Worm (Caenorhabditis elegans): ENCODE measurements around the gene toe-1.

Gene toe-1

DNA sequence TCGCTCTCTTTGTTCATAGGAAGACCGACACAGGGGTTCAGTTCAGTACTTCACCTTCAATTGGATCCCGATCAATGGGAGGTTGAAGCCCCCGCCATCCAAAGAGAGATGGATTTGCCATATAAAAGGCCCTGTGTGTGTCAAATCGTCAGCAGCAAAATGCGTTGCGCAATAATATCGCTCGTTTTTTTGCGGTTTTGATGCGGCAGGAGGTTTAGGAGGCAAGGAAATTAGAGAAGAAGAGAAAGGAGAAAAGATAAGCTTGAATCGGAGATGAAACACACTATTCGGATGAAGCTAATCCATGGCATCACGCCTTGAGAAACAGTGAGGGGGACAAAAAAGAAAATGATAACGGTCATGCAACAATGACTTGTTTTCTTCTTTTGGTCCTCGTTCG is 30.5 kb upstream of the toe-1 start:
- no peak for TF ChIP-seq rpc-1 (optimal IDR thresholded peaks at IDR 0.05)
- no peak for TF ChIP-seq rpc-1 (tag; optimal IDR thresholded peaks at IDR 0.05)
- no peak for TF ChIP-seq lin-26 (GFP tag; IDR thresholded peaks at IDR 0.05)
- TF ChIP-seq lsl-1 (GFP tag; optimal IDR thresholded peaks at IDR 0.05) = no peak
- no peak for TF ChIP-seq lag-1 (GFP tag; IDR thresholded peaks at IDR 0.05)
- no peak for TF ChIP-seq B0261.1 (tag; optimal IDR thresholded peaks at IDR 0.05)
- TF ChIP-seq mes-4 (tag; optimal IDR thresholded peaks at IDR 0.05) = no peak
- TF ChIP-seq nfya-1 (tag; optimal IDR thresholded peaks at IDR 0.05; ENCODE audit: borderline replicate concordance, insufficient read depth) = no peak
- TF ChIP-seq ZK185.1 (tag; optimal IDR thresholded peaks at IDR 0.05; ENCODE audit: poor library complexity, severe bottlenecking) = no peak
- TF ChIP-seq tbx-9 (tag; optimal IDR thresholded peaks at IDR 0.05; ENCODE audit: borderline replicate concordance) = no peak
- no peak for TF ChIP-seq cebp-2 (GFP tag; IDR thresholded peaks at IDR 0.05)
- no peak for TF ChIP-seq die-1 (tag; optimal IDR thresholded peaks at IDR 0.05)
- no peak for TF ChIP-seq him-1 (tag; optimal IDR thresholded peaks at IDR 0.05)
- no peak for TF ChIP-seq ztf-6 (GFP tag; IDR thresholded peaks at IDR 0.05)
- no peak for TF ChIP-seq F52B5.7 (tag; optimal IDR thresholded peaks at IDR 0.05)
- TF ChIP-seq T07F8.4 (tag; optimal IDR thresholded peaks at IDR 0.05) = no peak
- no peak for TF ChIP-seq madf-6 (GFP tag; IDR thresholded peaks at IDR 0.05)
- TF ChIP-seq hrde-1 (tag; optimal IDR thresholded peaks at IDR 0.05; ENCODE audit: borderline replicate concordance) = no peak
- TF ChIP-seq F57A8.1 (GFP tag; optimal IDR thresholded peaks at IDR 0.05) = no peak
- no peak for TF ChIP-seq F22D6.2 (tag; optimal IDR thresholded peaks at IDR 0.05)
- TF ChIP-seq hsf-1 (GFP tag; IDR thresholded peaks at IDR 0.05) = no peak

DNA sequence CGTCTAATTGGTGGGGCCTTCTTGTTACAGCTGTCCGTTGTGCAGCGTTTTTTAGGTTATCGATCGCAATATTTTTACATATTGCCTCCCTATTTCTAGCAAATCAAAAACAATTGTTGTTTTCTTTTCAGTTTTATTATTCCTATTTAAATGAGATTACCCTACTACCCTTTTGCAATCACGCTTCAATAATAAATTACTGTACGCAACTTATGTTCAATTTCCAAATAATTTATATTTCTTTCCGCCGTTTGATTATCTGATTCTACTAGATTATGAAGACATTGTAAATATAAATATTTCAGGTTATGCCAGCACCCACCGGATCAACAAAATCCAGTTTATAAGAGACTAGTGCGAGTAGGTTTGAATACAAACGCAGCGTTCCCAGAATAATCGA is 19.6 kb upstream of the toe-1 start, which contains the start of gene ZK430.5:
Gene ZK430.5 (plus strand): TSS at position 301 of the 400 bp plus-strand sequence.
- TF ChIP-seq ztf-25 (GFP tag; IDR thresholded peaks at IDR 0.05) = no peak
- TF ChIP-seq let-526 (GFP tag; IDR thresholded peaks at IDR 0.05) = no peak
- TF ChIP-seq rpc-1 (optimal IDR thresholded peaks at IDR 0.05) = no peak
- TF ChIP-seq rpc-1 (tag; optimal IDR thresholded peaks at IDR 0.05) = no peak
- no peak for TF ChIP-seq madf-6 (GFP tag; IDR thresholded peaks at IDR 0.05)
- no peak for TF ChIP-seq hrde-1 (tag; optimal IDR thresholded peaks at IDR 0.05; ENCODE audit: borderline replicate concordance)
- no peak for TF ChIP-seq F37B4.10 (GFP tag; IDR thresholded peaks at IDR 0.05)
- TF ChIP-seq K12H6.12 (tag; optimal IDR thresholded peaks at IDR 0.05) = no peak

DNA sequence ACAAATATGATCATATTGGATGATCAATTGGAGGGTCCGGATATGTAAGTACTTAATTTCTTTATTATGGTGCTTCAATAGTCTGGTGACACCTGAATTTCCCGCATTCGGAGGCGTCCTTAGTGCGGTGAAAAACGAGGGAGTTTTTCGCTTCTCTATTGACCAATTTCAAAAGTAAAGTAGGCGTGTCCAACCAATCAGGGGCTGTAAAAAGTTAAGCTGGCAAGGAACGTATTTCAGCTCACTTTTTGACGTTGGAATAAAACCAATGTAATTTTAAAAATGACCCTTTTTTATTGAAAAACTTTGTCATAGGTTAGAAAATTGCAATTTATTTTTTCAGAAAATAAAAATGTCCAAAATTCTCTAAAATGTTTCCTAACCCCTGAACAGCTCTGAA is 15.3 kb upstream of the toe-1 start:
- TF ChIP-seq Y95B8A.8 (GFP tag; IDR thresholded peaks at IDR 0.05) = no peak
- TF ChIP-seq nfyb-1 (GFP tag; IDR thresholded peaks at IDR 0.05) = peak; percentile 63; the same call in 1 of the 2 replicates
- no peak for TF ChIP-seq snpc-1.1 (tag; optimal IDR thresholded peaks at IDR 0.05; ENCODE audit: insufficient read depth)
- no peak for TF ChIP-seq rpc-1 (optimal IDR thresholded peaks at IDR 0.05)
- no peak for TF ChIP-seq rpc-1 (tag; optimal IDR thresholded peaks at IDR 0.05)
- TF ChIP-seq ZK185.1 (tag; optimal IDR thresholded peaks at IDR 0.05; ENCODE audit: poor library complexity, severe bottlenecking) = no peak
- no peak for TF ChIP-seq Y67H2A.10 (GFP tag; conservative IDR thresholded peaks at IDR 0.05)
- no peak for TF ChIP-seq bed-2 (GFP tag; IDR thresholded peaks at IDR 0.05)
- no peak for TF ChIP-seq mes-4 (tag; optimal IDR thresholded peaks at IDR 0.05)

DNA sequence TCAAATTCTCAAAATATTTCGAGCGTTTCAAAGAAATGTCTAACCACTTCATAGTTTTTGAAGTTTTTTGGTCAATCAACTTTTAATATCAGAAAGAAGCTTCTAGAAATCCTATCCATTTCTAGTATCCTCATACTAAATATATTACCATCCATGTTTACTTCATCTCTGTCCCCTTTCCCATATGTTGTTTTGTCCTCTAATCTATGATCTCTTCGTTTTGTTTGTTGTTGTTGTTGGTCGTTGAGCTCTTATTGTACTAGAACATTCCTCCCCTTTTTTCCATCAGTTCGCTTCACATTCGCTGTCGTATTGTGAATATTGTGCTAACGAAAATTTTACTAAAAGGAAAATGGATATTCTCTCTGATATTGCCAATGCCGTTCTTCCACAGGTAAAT is 7.6 kb upstream of the toe-1 start, which contains the start of gene sod-5:
Gene sod-5 (plus strand): TSS at position 301 of the 400 bp plus-strand sequence.
- TF ChIP-seq egrh-3 (GFP tag; IDR thresholded peaks at IDR 0.05) (no peak), lin-40 (tag; optimal IDR thresholded peaks at IDR 0.05) (no peak), madf-10 (tag; optimal IDR thresholded peaks at IDR 0.05) (no peak), let-526 (GFP tag; IDR thresholded peaks at IDR 0.05) (no peak), attf-6 (GFP tag; IDR thresholded peaks at IDR 0.05) (no peak), mel-28 (tag; optimal IDR thresholded peaks at IDR 0.05; ENCODE audit: borderline replicate concordance) (no peak), tlf-1 (GFP tag; optimal IDR thresholded peaks at IDR 0.05) (no peak), ceh-27 (GFP tag; optimal IDR thresholded peaks at IDR 0.05) (no peak), unc-130 (GFP tag; optimal IDR thresholded peaks at IDR 0.05) (no peak), ztf-18 (tag; optimal IDR thresholded peaks at IDR 0.05) (no peak), hmg-20 (GFP tag; IDR thresholded peaks at IDR 0.05) (no peak), ztf-28 (GFP tag; IDR thresholded peaks at IDR 0.05) (no peak), F23B12.7 (tag; optimal IDR thresholded peaks at IDR 0.05; ENCODE audit: insufficient read depth) (no peak)

Measured in whole organism, young adult.